Fruit fly (Drosophila melanogaster) whole organism, embryonic: ENCODE data around the gene CG8159.
A peak's percentile ranks its signal among the peaks of the same experiment; 100 is the strongest.

Experiments
- ATbp ChIP-seq: fragments of 200-800 bp; sonication (Bioruptor generic); optimal IDR thresholded peaks from 2 replicates; lab custom pipeline; 2017; ENCODE audit warnings: missing biosample characterization, mild to moderate bottlenecking, missing genetic modification characterization, missing genetic modification reagents
- Bdp1 ChIP-seq: fragments of 200-800 bp; sonication (Bioruptor generic); optimal IDR thresholded peaks from 3 replicates; lab custom pipeline; 2016; ENCODE audit warnings: missing biosample characterization, missing genetic modification characterization
- Blimp-1 ChIP-seq: fragments of 200-800 bp; sonication (Bioruptor generic); optimal IDR thresholded peaks from 3 replicates; lab custom pipeline; 2018; ENCODE audit warnings: missing biosample characterization, missing genetic modification characterization, mild to moderate bottlenecking, moderate library complexity, missing genetic modification reagents
- Bteb2 ChIP-seq: fragments of 200-800 bp; sonication (Bioruptor generic); optimal IDR thresholded peaks from 2 replicates; lab custom pipeline; 2016; ENCODE audit warnings: missing biosample characterization, missing genetic modification characterization
- CG10979 ChIP-seq: fragments of 200-800 bp; sonication (Bioruptor generic); optimal IDR thresholded peaks from 2 replicates; lab custom pipeline; 2018; ENCODE audit warnings: missing biosample characterization, mild to moderate bottlenecking, missing genetic modification characterization, moderate library complexity
- CG14014 ChIP-seq: fragments of 200-800 bp; sonication (Bioruptor generic); IDR thresholded peaks from 2 replicates; pipeline ENCODE4 v1.3.6; 2022; ENCODE audit warnings: missing biosample characterization, missing genetic modification characterization
- CG14860 ChIP-seq: fragments of 200-800 bp; sonication (Bioruptor generic); IDR thresholded peaks from 3 replicates; pipeline ENCODE4 v1.3.6; 2022; ENCODE audit warnings: missing biosample characterization, missing genetic modification characterization; ENCODE audit not compliant: partially characterized antibody
- CG14965 ChIP-seq: fragments of 200-800 bp; sonication (Bioruptor generic); optimal IDR thresholded peaks from 2 replicates; lab custom pipeline; 2016; ENCODE audit warnings: missing biosample characterization, missing genetic modification characterization, borderline replicate concordance
- CG18011 ChIP-seq: fragments of 200-800 bp; sonication (Bioruptor generic); optimal IDR thresholded peaks from 2 replicates; lab custom pipeline; 2017; ENCODE audit warnings: missing biosample characterization, missing genetic modification characterization, mild to moderate bottlenecking, moderate library complexity, missing genotype
- CG2120 ChIP-seq: fragments of 200-800 bp; sonication (Bioruptor generic); optimal IDR thresholded peaks from 3 replicates; lab custom pipeline; 2016; ENCODE audit warnings: missing biosample characterization, missing genetic modification characterization
- CG2678 ChIP-seq: fragments of 200-800 bp; sonication (Bioruptor generic); optimal IDR thresholded peaks from 3 replicates; lab custom pipeline; 2019; ENCODE audit warnings: missing biosample characterization, mild to moderate bottlenecking, missing genetic modification characterization, moderate library complexity
- CG3407 ChIP-seq: fragments of 200-800 bp; sonication (Bioruptor generic); optimal IDR thresholded peaks from 2 replicates; lab custom pipeline; 2018; ENCODE audit warnings: missing biosample characterization, mild to moderate bottlenecking, missing genetic modification characterization
- CG34422 ChIP-seq: fragments of 200-800 bp; sonication (Bioruptor generic); IDR thresholded peaks from 3 replicates; pipeline ENCODE4 v1.3.6; 2022; ENCODE audit warnings: missing biosample characterization, missing genetic modification characterization
- CG4404 ChIP-seq: fragments of 200-800 bp; sonication (Bioruptor generic); IDR thresholded peaks from 2 replicates; pipeline ENCODE4 v1.3.6; 2022; ENCODE audit warnings: missing biosample characterization, missing genetic modification characterization
- CG4617 ChIP-seq: fragments of 200-800 bp; sonication (Bioruptor generic); optimal IDR thresholded peaks from 3 replicates; lab custom pipeline; 2016; ENCODE audit warnings: missing biosample characterization, missing genetic modification characterization, borderline replicate concordance
- CG7372 ChIP-seq: fragments of 200-800 bp; sonication (Bioruptor generic); IDR thresholded peaks from 2 replicates; pipeline ENCODE4 v1.3.6; 2022; ENCODE audit warnings: missing biosample characterization, missing genetic modification characterization
- D19B ChIP-seq: fragments of 200-800 bp; sonication (Bioruptor generic); optimal IDR thresholded peaks from 2 replicates; lab custom pipeline; 2017; ENCODE audit warnings: missing biosample characterization, mild to moderate bottlenecking, missing genetic modification characterization
- Dip2 ChIP-seq: fragments of 200-800 bp; sonication (Bioruptor generic); IDR thresholded peaks from 2 replicates; pipeline ENCODE4 v1.3.6; 2022; ENCODE audit warnings: missing biosample characterization, missing genetic modification characterization
- Doc2 ChIP-seq: fragments of 200-800 bp; sonication (Bioruptor generic); IDR thresholded peaks from 2 replicates; pipeline ENCODE4 v1.3.6; 2022; ENCODE audit warnings: missing biosample characterization, missing genetic modification characterization
- E2f2 ChIP-seq: fragments of 200-800 bp; sonication (Bioruptor generic); IDR thresholded peaks from 2 replicates; pipeline ENCODE4 v1.3.6; 2022; ENCODE audit warnings: missing biosample characterization, missing genetic modification characterization
- HmgZ ChIP-seq: fragments of 200-800 bp; sonication (Bioruptor generic); optimal IDR thresholded peaks from 2 replicates; lab custom pipeline; 2018; ENCODE audit warnings: missing biosample characterization, mild to moderate bottlenecking, missing genetic modification characterization
- MESR4 ChIP-seq: fragments of 200-800 bp; sonication (Bioruptor generic); optimal IDR thresholded peaks from 2 replicates; lab custom pipeline; 2018; ENCODE audit warnings: missing biosample characterization, mild to moderate bottlenecking, missing genetic modification characterization, moderate library complexity
- Med ChIP-seq: fragments of 200-800 bp; sonication (Bioruptor generic); peaks from one replicate; lab custom pipeline; 2016; ENCODE audit warnings: missing biosample characterization, missing genetic modification characterization, mild to moderate bottlenecking, inconsistent platforms, moderate library complexity
- Poxn ChIP-seq: fragments of 200-800 bp; sonication (Bioruptor generic); IDR thresholded peaks from 2 replicates; pipeline ENCODE4 v1.3.6; 2022; ENCODE audit warnings: missing biosample characterization, missing genetic modification characterization
- Scr ChIP-seq: fragments of 200-800 bp; sonication (Bioruptor generic); IDR thresholded peaks from 2 replicates; pipeline ENCODE4 v1.3.6; 2022; ENCODE audit warnings: missing biosample characterization, missing genetic modification characterization; ENCODE audit not compliant: partially characterized antibody
- Side ChIP-seq: fragments of 200-800 bp; sonication (Bioruptor generic); optimal IDR thresholded peaks from 2 replicates; lab custom pipeline; 2016; ENCODE audit warnings: missing biosample characterization, missing genetic modification characterization
- Sin3A ChIP-seq: fragments of >200 bp; optimal IDR thresholded peaks from 2 replicates; lab custom pipeline; 2018
- TFAM ChIP-seq: fragments of 200-800 bp; sonication (Bioruptor generic); optimal IDR thresholded peaks from 2 replicates; lab custom pipeline; 2017; ENCODE audit warnings: missing biosample characterization, missing genetic modification characterization, inconsistent platforms
- Taf1 ChIP-seq: fragments of 200-800 bp; sonication (Bioruptor generic); IDR thresholded peaks from 2 replicates; pipeline ENCODE4 v1.3.6; 2022; ENCODE audit warnings: missing biosample characterization, missing genetic modification characterization
- ab ChIP-seq: fragments of 200-800 bp; sonication (Bioruptor generic); optimal IDR thresholded peaks from 2 replicates; lab custom pipeline; 2016; ENCODE audit warnings: missing biosample characterization, missing genetic modification characterization
- crp ChIP-seq, 2 experiments: fragments of 200-800 bp; sonication (Bioruptor generic); optimal IDR thresholded peaks; 2 replicates in 1 of 2; 3 replicates in 1 of 2; lab custom pipeline; 2017; ENCODE audit warnings: missing biosample characterization in 2 of 2, missing genetic modification characterization in 2 of 2, mild to moderate bottlenecking in 1 of 2, moderate library complexity in 1 of 2
- dimm ChIP-seq: fragments of 200-800 bp; sonication (Bioruptor generic); IDR thresholded peaks from 2 replicates; pipeline ENCODE4 v1.3.6; 2022; ENCODE audit warnings: missing biosample characterization, missing genetic modification characterization
- fd102C ChIP-seq: fragments of 200-800 bp; sonication (Bioruptor generic); optimal IDR thresholded peaks from 2 replicates; lab custom pipeline; 2018; ENCODE audit warnings: missing biosample characterization, mild to moderate bottlenecking, missing genetic modification characterization, moderate library complexity
- fru ChIP-seq: fragments of >200 bp; optimal IDR thresholded peaks from 2 replicates; lab custom pipeline; 2017
- gcm ChIP-seq: fragments of 200-800 bp; sonication (Bioruptor generic); optimal IDR thresholded peaks from 2 replicates; lab custom pipeline; 2019; ENCODE audit warnings: missing biosample characterization, mild to moderate bottlenecking, missing genetic modification characterization, moderate library complexity
- gem ChIP-seq: fragments of 200-800 bp; sonication (Bioruptor generic); optimal IDR thresholded peaks from 2 replicates; lab custom pipeline; 2019; ENCODE audit warnings: missing biosample characterization, mild to moderate bottlenecking, missing genetic modification characterization, moderate library complexity
- gsb ChIP-seq: fragments of 200-800 bp; sonication (Bioruptor generic); IDR thresholded peaks from 2 replicates; pipeline ENCODE4 v1.3.6; 2022; ENCODE audit warnings: missing biosample characterization, missing genetic modification characterization
- ind ChIP-seq: fragments of 200-800 bp; sonication (Bioruptor generic); optimal IDR thresholded peaks from 3 replicates; lab custom pipeline; 2016; ENCODE audit warnings: missing biosample characterization, missing genetic modification characterization
- insv ChIP-seq, 2 experiments: fragments of 200-800 bp; sonication (Bioruptor generic); optimal IDR thresholded peaks; 3 replicates each; lab custom pipeline; 2016 to 2018; ENCODE audit warnings: missing biosample characterization in 2 of 2, missing genetic modification characterization in 2 of 2
- knrl ChIP-seq: fragments of 200-800 bp; sonication (Bioruptor generic); IDR thresholded peaks from 3 replicates; pipeline ENCODE4 v1.3.6; 2022; ENCODE audit warnings: missing biosample characterization, missing genetic modification characterization; ENCODE audit not compliant: partially characterized antibody
- lab ChIP-seq: fragments of 200-800 bp; sonication (Bioruptor generic); optimal IDR thresholded peaks from 3 replicates; lab custom pipeline; 2017; ENCODE audit warnings: missing biosample characterization, missing genetic modification characterization, mild to moderate bottlenecking, moderate library complexity, missing genetic modification reagents
- nom ChIP-seq: fragments of 200-800 bp; sonication (Bioruptor generic); optimal IDR thresholded peaks from 2 replicates; lab custom pipeline; 2017; ENCODE audit warnings: missing biosample characterization, missing genetic modification characterization, mild to moderate bottlenecking, moderate library complexity, missing genetic modification reagents
- pnt ChIP-seq: fragments of 200-800 bp; sonication (Bioruptor generic); optimal IDR thresholded peaks from 3 replicates; lab custom pipeline; 2016; ENCODE audit warnings: missing biosample characterization, missing genetic modification characterization
- pros ChIP-seq: fragments of 200-800 bp; sonication (Bioruptor generic); optimal IDR thresholded peaks from 3 replicates; lab custom pipeline; 2019; ENCODE audit warnings: missing biosample characterization, mild to moderate bottlenecking, missing genetic modification characterization, moderate library complexity
- sim ChIP-seq: fragments of 200-800 bp; sonication (Bioruptor generic); IDR thresholded peaks from 2 replicates; pipeline ENCODE4 v1.3.6; 2022; ENCODE audit warnings: missing biosample characterization, missing genetic modification characterization
- ssp ChIP-seq: fragments of 200-800 bp; sonication (Bioruptor generic); IDR thresholded peaks from 2 replicates; pipeline ENCODE4 v1.3.6; 2022; ENCODE audit warnings: missing biosample characterization, missing genetic modification characterization
- stwl ChIP-seq: fragments of 200-800 bp; sonication (Bioruptor generic); optimal IDR thresholded peaks from 3 replicates; lab custom pipeline; 2018; ENCODE audit warnings: missing biosample characterization, mild to moderate bottlenecking, missing genetic modification characterization, moderate library complexity
- tll ChIP-seq, 2 experiments: fragments of 200-800 bp in 1 of 2; fragments of >200 bp in 1 of 2; sonication (Bioruptor generic) in 1 of 2; optimal IDR thresholded peaks; 2 replicates each; lab custom pipeline; 2017 to 2019; ENCODE audit warnings: missing biosample characterization in 2 of 2, missing genetic modification characterization in 2 of 2, mild to moderate bottlenecking in 1 of 2, moderate library complexity in 1 of 2
- toy ChIP-seq: fragments of 200-800 bp; sonication (Bioruptor generic); IDR thresholded peaks from 2 replicates; pipeline ENCODE4 v1.3.6; 2022; ENCODE audit warnings: missing biosample characterization, missing genetic modification characterization
- ttk ChIP-seq: fragments of 200-800 bp; sonication (Bioruptor generic); IDR thresholded peaks from 2 replicates; pipeline ENCODE4 v2.1.2; 2022; ENCODE audit warnings: missing biosample characterization, missing genetic modification characterization

CG8159 gene

DNA sequence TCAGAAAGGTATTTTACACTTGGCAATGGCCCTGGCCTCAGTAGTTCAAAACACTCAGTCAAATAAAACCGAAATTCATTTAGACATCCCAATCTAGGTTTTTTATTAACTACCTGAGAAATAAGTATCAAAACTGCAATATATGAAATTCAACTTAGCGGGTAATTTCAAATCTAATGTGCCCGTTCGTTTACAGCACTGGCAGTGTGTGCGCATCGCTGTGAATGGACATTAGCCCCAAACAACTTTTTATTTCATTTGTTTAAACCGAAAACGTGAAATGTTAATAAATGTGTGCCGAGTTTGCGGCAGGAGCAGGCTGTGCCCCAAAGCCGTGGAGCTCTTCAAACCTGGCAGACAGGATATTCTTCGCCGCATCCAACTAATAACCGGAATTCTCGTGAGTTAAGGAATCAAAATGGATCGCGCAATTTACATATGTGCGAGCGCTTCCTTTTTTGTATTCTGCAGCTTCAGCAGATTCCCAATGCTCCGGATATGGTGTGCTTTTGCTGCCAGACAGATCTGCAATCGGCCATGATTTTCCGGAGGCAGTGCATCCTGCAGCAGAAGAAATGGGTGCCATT is 3.6 kb upstream of the CG8159 start, which contains the start of gene nom (continued):
- no peak for TF ChIP-seq lab (GFP tag; lab: Kevin White, UChicago)
- no peak for TF ChIP-seq ttk (GFP tag; lab: Robert Waterston, UW)
- TF ChIP-seq pnt (GFP tag; lab: Kevin White, UChicago), result no peak
- peak; percentile 40 for TF ChIP-seq CG4617 (GFP tag; lab: Kevin White, UChicago)
- TF ChIP-seq MESR4, result peak; percentile 41
- peak; percentile 89 for TF ChIP-seq E2f2 (GFP tag; lab: Robert Waterston, UW)
- TF ChIP-seq gem (tag; lab: Kevin White, UChicago), result no peak
- peak; percentile 67 for TF ChIP-seq Med (GFP tag; lab: Kevin White, UChicago)
- no peak for TF ChIP-seq dimm (GFP tag; lab: Robert Waterston, UW)
- 0 out of 3 replicates have a peak, but pooled peaks have one; percentile 23 for TF ChIP-seq CG14860 (GFP tag; lab: Robert Waterston, UW)
- peak; percentile 11 for TF ChIP-seq HmgZ (tag; lab: Kevin White, UChicago)
- TF ChIP-seq gcm, result no peak
- no peak for TF ChIP-seq gsb (GFP tag; lab: Robert Waterston, UW)
- TF ChIP-seq D19B, result no peak
- TF ChIP-seq CG14965 (GFP tag; lab: Kevin White, UChicago), result no peak
- TF ChIP-seq Doc2 (GFP tag; lab: Robert Waterston, UW), result no peak
- TF ChIP-seq CG18011 (GFP tag; lab: Kevin White, UChicago), result peak; percentile 29
- TF ChIP-seq Bteb2 (GFP tag; lab: Kevin White, UChicago), result no peak
- no peak for TF ChIP-seq knrl
- no peak for TF ChIP-seq nom (GFP tag; lab: Kevin White, UChicago)
- TF ChIP-seq sim (GFP tag; lab: Robert Waterston, UW), result no peak
- TF ChIP-seq ind (GFP tag; lab: Kevin White, UChicago), result no peak
- TF ChIP-seq CG10979 (tag; lab: Kevin White, UChicago), result no peak
- TF ChIP-seq CG14014 (GFP tag; lab: Robert Waterston, UW), result no peak
- no peak for TF ChIP-seq Side (GFP tag; lab: Kevin White, UChicago)
- TF ChIP-seq Blimp-1 (GFP tag; lab: Kevin White, UChicago), result no peak
- no peak for TF ChIP-seq ssp
- TF ChIP-seq Scr (GFP tag; lab: Robert Waterston, UW), result 0 out of 2 replicates have a peak, but pooled peaks have one; percentile 7
- peak in 1 of 2 experiments; percentile 7 for TF ChIP-seq insv (GFP tag; optimal IDR thresholded peaks at IDR 0.05; lab: Kevin White, UChicago)
- no peak for TF ChIP-seq fd102C (GFP tag; lab: Kevin White, UChicago)
- no peak for TF ChIP-seq CG34422 (GFP tag; lab: Robert Waterston, UW)
- peak; percentile 49 for TF ChIP-seq stwl (tag; lab: Kevin White, UChicago)
- TF ChIP-seq CG2678, result no peak
- TF ChIP-seq Poxn (GFP tag; lab: Robert Waterston, UW), result no peak
- no peak for TF ChIP-seq CG2120 (GFP tag; lab: Kevin White, UChicago)
- no peak for TF ChIP-seq toy (GFP tag; lab: Robert Waterston, UW)
- TF ChIP-seq CG3407 (GFP tag; lab: Kevin White, UChicago), result no peak
- no peak for TF ChIP-seq fru (lab: Kevin White, UChicago)
- peak in 1 of 2 experiments; percentile 22 for TF ChIP-seq crp (GFP tag; optimal IDR thresholded peaks at IDR 0.05; lab: Kevin White, UChicago)
- TF ChIP-seq pros (GFP tag; lab: Kevin White, UChicago), result no peak
- no peak for TF ChIP-seq CG4404 (GFP tag; lab: Robert Waterston, UW)
- TF ChIP-seq CG7372 (GFP tag; lab: Robert Waterston, UW), result no peak
- no peak for TF ChIP-seq TFAM (GFP tag; lab: Kevin White, UChicago)
- TF ChIP-seq Bdp1, result no peak
- no peak for TF ChIP-seq Dip2 (GFP tag; lab: Robert Waterston, UW)
- no peak for TF ChIP-seq tll (GFP tag; optimal IDR thresholded peaks at IDR 0.05; lab: Kevin White, UChicago)
- TF ChIP-seq ab (GFP tag; lab: Kevin White, UChicago), result no peak
- no peak for TF ChIP-seq ATbp (GFP tag; lab: Kevin White, UChicago)
- TF ChIP-seq Sin3A (lab: Kevin White, UChicago), result peak; percentile 23
- TF ChIP-seq Taf1 (GFP tag; lab: Robert Waterston, UW), result no peak
